Fruit fly (Drosophila melanogaster): ENCODE measurements around the gene Acer.

Gene Acer

dm6 chr2L:8535394-8536176 lies 13.9 kb downstream of the Acer start (continued):
- TF ChIP-seq CG6689 (GFP tag; IDR thresholded peaks at IDR 0.05) = peak; percentile 85
- peak; percentile 17 for TF ChIP-seq Mad (GFP tag; optimal IDR thresholded peaks at IDR 0.05)
- peak; percentile 38 for TF ChIP-seq Dip3 (GFP tag; optimal IDR thresholded peaks at IDR 0.05)
- TF ChIP-seq run (tag; optimal IDR thresholded peaks at IDR 0.05) = peak; percentile 88
- TF ChIP-seq repo (GFP tag; optimal IDR thresholded peaks at IDR 0.05) = no peak
- peak; percentile 93 for TF ChIP-seq CG12104 (GFP tag; optimal IDR thresholded peaks at IDR 0.05)
- peak; percentile 76 for TF ChIP-seq psq (GFP tag; optimal IDR thresholded peaks at IDR 0.05)
- no peak for TF ChIP-seq dm (GFP tag; optimal IDR thresholded peaks at IDR 0.05)
- TF ChIP-seq CG8924 (tag; optimal IDR thresholded peaks at IDR 0.05) = peak; percentile 96
- peak; percentile 94 for TF ChIP-seq fd96Cb (tag; optimal IDR thresholded peaks at IDR 0.05)
- peak; percentile 76 for TF ChIP-seq Jarid2 (GFP tag; optimal IDR thresholded peaks at IDR 0.05)
- TF ChIP-seq dmrt11E (tag; optimal IDR thresholded peaks at IDR 0.05) = peak; percentile 92
- TF ChIP-seq CG15269 (tag; optimal IDR thresholded peaks at IDR 0.05) = peak; percentile 95
- TF ChIP-seq Hr51 (GFP tag; optimal IDR thresholded peaks at IDR 0.05) = peak in 1 of 2 experiments; percentile 96
- peak; percentile 86 for TF ChIP-seq CG31441 (GFP tag; IDR thresholded peaks at IDR 0.05)
- TF ChIP-seq CG10321 (GFP tag; IDR thresholded peaks at IDR 0.05) = peak; percentile 34; the same call in 1 of the 2 replicates
- TF ChIP-seq CG6791 (GFP tag; IDR thresholded peaks at IDR 0.05; ENCODE audit: partially characterized antibody) = no peak
- no peak for TF ChIP-seq CG1792 (GFP tag; optimal IDR thresholded peaks at IDR 0.05)
- TF ChIP-seq CG12942 (GFP tag; optimal IDR thresholded peaks at IDR 0.05) = peak; percentile 81
- peak; percentile 95 for TF ChIP-seq CG17361 (GFP tag; IDR thresholded peaks at IDR 0.05)
- TF ChIP-seq chinmo (GFP tag; IDR thresholded peaks at IDR 0.05; ENCODE audit: partially characterized antibody) = no peak
- TF ChIP-seq tio (GFP tag; optimal IDR thresholded peaks at IDR 0.05) = peak; percentile 95
- peak; percentile 79 for TF ChIP-seq CG10431 (GFP tag; optimal IDR thresholded peaks at IDR 0.05)
- TF ChIP-seq lbe (GFP tag; optimal IDR thresholded peaks at IDR 0.05) = peak; percentile 59
- TF ChIP-seq hbn (GFP tag; IDR thresholded peaks at IDR 0.05; ENCODE audit: partially characterized antibody) = no peak
- TF ChIP-seq Mrtf (GFP tag; IDR thresholded peaks at IDR 0.05) = peak; percentile 71; the same call in 2 of the 3 replicates
- TF ChIP-seq ftz-f1 (GFP tag; optimal IDR thresholded peaks at IDR 0.05) = no peak
- peak; percentile 55; the same call in 1 of the 3 replicates for TF ChIP-seq gce (GFP tag; IDR thresholded peaks at IDR 0.05)
- TF ChIP-seq CG11247 (GFP tag; IDR thresholded peaks at IDR 0.05) = peak; percentile 73
- TF ChIP-seq Lhr (GFP tag; optimal IDR thresholded peaks at IDR 0.05) = peak; percentile 59
- no peak for TF ChIP-seq ham (GFP tag; IDR thresholded peaks at IDR 0.05)
- no peak for TF ChIP-seq tna (GFP tag; IDR thresholded peaks at IDR 0.05; ENCODE audit: partially characterized antibody)
- no peak for TF ChIP-seq Tbp (GFP tag; optimal IDR thresholded peaks at IDR 0.05)
- TF ChIP-seq lmd (GFP tag; IDR thresholded peaks at IDR 0.05) = peak; percentile 85
- no peak for TF ChIP-seq br (optimal IDR thresholded peaks at IDR 0.05)
- TF ChIP-seq Ets97D (GFP tag; optimal IDR thresholded peaks at IDR 0.05) = peak; percentile 19
- no peak for TF ChIP-seq luna (GFP tag; optimal IDR thresholded peaks at IDR 0.05)
- TF ChIP-seq CG1529 (GFP tag; optimal IDR thresholded peaks at IDR 0.05) = peak; percentile 70
- TF ChIP-seq HmgZ (tag; optimal IDR thresholded peaks at IDR 0.05) = peak; percentile 29
- no peak for TF ChIP-seq Dp (GFP tag; optimal IDR thresholded peaks at IDR 0.05)
- no peak for TF ChIP-seq CG16863 (GFP tag; optimal IDR thresholded peaks at IDR 0.05)
- peak; percentile 49; the same call in 1 of the 2 replicates for TF ChIP-seq CG11696 (GFP tag; IDR thresholded peaks at IDR 0.05)
- peak; percentile 13; the same call in 2 of the 3 replicates for TF ChIP-seq CG3726 (GFP tag; IDR thresholded peaks at IDR 0.05)
- TF ChIP-seq Awh (GFP tag; IDR thresholded peaks at IDR 0.05) = no peak; the same call in 1 of the 2 replicates
- no peak for TF ChIP-seq slp2 (GFP tag; optimal IDR thresholded peaks at IDR 0.05)
- TF ChIP-seq pita (GFP tag; optimal IDR thresholded peaks at IDR 0.05) = no peak
- no peak for TF ChIP-seq mirr (GFP tag; optimal IDR thresholded peaks at IDR 0.05)
- TF ChIP-seq sens-2 (GFP tag; IDR thresholded peaks at IDR 0.05) = 0 out of 2 replicates have a peak, but pooled peaks have one; percentile 9
- TF ChIP-seq vvl (GFP tag; IDR thresholded peaks at IDR 0.05) = peak; percentile 78
- TF ChIP-seq corto (GFP tag; optimal IDR thresholded peaks at IDR 0.05) = no peak
